Worm (Caenorhabditis elegans) whole organism, late embryonic: ENCODE data around the gene pgp-12.

ENCODE experiments used
- C08G9.2 ChIP-seq: sonication (generic microtip); optimal IDR thresholded peaks from 2 replicates; lab custom pipeline; 2016; ENCODE audit warnings: mild to moderate bottlenecking, missing genetic modification characterization, moderate library complexity, missing compliant biosample characterization
- K09A11.1 ChIP-seq: sonication (generic microtip); optimal IDR thresholded peaks from 2 replicates; lab custom pipeline; 2017; ENCODE audit warnings: antibody characterized with exemption, mild to moderate bottlenecking, missing genetic modification characterization, missing compliant biosample characterization; ENCODE audit not compliant: insufficient read depth
- Y22D7AL.16 ChIP-seq: sonication (generic microtip); optimal IDR thresholded peaks from 2 replicates; lab custom pipeline; 2016; ENCODE audit warnings: missing genetic modification characterization, missing compliant biosample characterization
- ahr-1 ChIP-seq: sonication (generic microtip); optimal IDR thresholded peaks from 2 replicates; lab custom pipeline; 2016; ENCODE audit warnings: missing genetic modification characterization, missing compliant biosample characterization
- ama-1 ChIP-seq: fragments of 150-350 bp; optimal IDR thresholded peaks from 2 replicates; lab custom pipeline; 2014
- ceh-19 ChIP-seq: fragments of 200-800 bp; sonication (Bioruptor generic); optimal IDR thresholded peaks from 2 replicates; lab custom pipeline; 2018; ENCODE audit warnings: mild to moderate bottlenecking, missing genetic modification characterization, missing compliant biosample characterization
- ceh-22 ChIP-seq: sonication (generic microtip); optimal IDR thresholded peaks from 2 replicates; lab custom pipeline; 2017; ENCODE audit warnings: missing biosample characterization, missing genetic modification characterization
- ceh-31 ChIP-seq: sonication (generic microtip); optimal IDR thresholded peaks from 2 replicates; lab custom pipeline; 2016; ENCODE audit warnings: missing genetic modification characterization, missing compliant biosample characterization
- ceh-45 ChIP-seq: fragments of 200-800 bp; sonication (Bioruptor generic); IDR thresholded peaks from 2 replicates; pipeline ENCODE4 v1.3.6; 2022; ENCODE audit warnings: missing genetic modification reagents, missing genetic modification characterization, missing compliant biosample characterization
- ceh-48 ChIP-seq: sonication (generic microtip); optimal IDR thresholded peaks from 2 replicates; lab custom pipeline; 2016; ENCODE audit warnings: missing genetic modification characterization, inconsistent platforms, missing compliant biosample characterization
- ceh-9 ChIP-seq: sonication (generic microtip); optimal IDR thresholded peaks from 2 replicates; lab custom pipeline; 2016; ENCODE audit warnings: mild to moderate bottlenecking, missing genetic modification characterization, inconsistent platforms, missing compliant biosample characterization
- che-1 ChIP-seq: sonication (generic microtip); optimal IDR thresholded peaks from 2 replicates; lab custom pipeline; 2016; ENCODE audit warnings: mild to moderate bottlenecking, missing genetic modification characterization, missing compliant biosample characterization
- dve-1 ChIP-seq: sonication (generic microtip); optimal IDR thresholded peaks from 2 replicates; lab custom pipeline; 2017; ENCODE audit warnings: antibody characterized with exemption, mild to moderate bottlenecking, missing genetic modification characterization, missing compliant biosample characterization
- elt-2 ChIP-seq: sonication (generic microtip); optimal IDR thresholded peaks from 2 replicates; lab custom pipeline; 2016; ENCODE audit warnings: missing genetic modification reagents, missing genetic modification characterization, missing compliant biosample characterization
- gmeb-2 ChIP-seq: sonication (generic microtip); optimal IDR thresholded peaks from 2 replicates; lab custom pipeline; 2016; ENCODE audit warnings: missing genetic modification characterization, inconsistent platforms, missing compliant biosample characterization
- hlh-13 ChIP-seq: fragments of 200-800 bp; sonication (Bioruptor generic); optimal IDR thresholded peaks from 2 replicates; lab custom pipeline; 2018; ENCODE audit warnings: mild to moderate bottlenecking, missing genetic modification characterization, missing compliant biosample characterization
- hlh-30 ChIP-seq: sonication (generic microtip); optimal IDR thresholded peaks from 2 replicates; lab custom pipeline; 2017; ENCODE audit warnings: antibody characterized with exemption, missing genetic modification characterization, missing compliant biosample characterization; ENCODE audit not compliant: insufficient read depth
- hlh-8 ChIP-seq: sonication (generic microtip); optimal IDR thresholded peaks from 2 replicates; lab custom pipeline; 2016; ENCODE audit warnings: missing genotype, missing genetic modification characterization, missing compliant biosample characterization
- lin-11 ChIP-seq: fragments of 200-800 bp; sonication (Bioruptor generic); optimal IDR thresholded peaks from 2 replicates; lab custom pipeline; 2018; ENCODE audit warnings: mild to moderate bottlenecking, missing genetic modification characterization, missing compliant biosample characterization
- nfya-1 ChIP-seq: sonication (generic microtip); optimal IDR thresholded peaks from 2 replicates; lab custom pipeline; 2017; ENCODE audit warnings: missing genetic modification characterization, mild to moderate bottlenecking, missing compliant biosample characterization, antibody characterized with exemption, moderate library complexity
- nhr-11 ChIP-seq: fragments of 150-350 bp; optimal IDR thresholded peaks from 2 replicates; lab custom pipeline; 2014; ENCODE audit warnings: missing biosample characterization, missing genetic modification characterization
- nhr-232 ChIP-seq: sonication (generic microtip); optimal IDR thresholded peaks from 2 replicates; lab custom pipeline; 2016; ENCODE audit warnings: missing genetic modification characterization, missing compliant biosample characterization
- npax-4 ChIP-seq: sonication (generic microtip); optimal IDR thresholded peaks from 2 replicates; lab custom pipeline; 2016; ENCODE audit warnings: missing genetic modification characterization, missing compliant biosample characterization
- odd-2 ChIP-seq: sonication (generic microtip); optimal IDR thresholded peaks from 2 replicates; lab custom pipeline; 2017; ENCODE audit warnings: antibody characterized with exemption, mild to moderate bottlenecking, missing genetic modification characterization, missing compliant biosample characterization
- pag-3 ChIP-seq: sonication (generic microtip); optimal IDR thresholded peaks from 2 replicates; lab custom pipeline; 2016; ENCODE audit warnings: missing compliant biosample characterization, missing genetic modification characterization, borderline replicate concordance
- pax-1 ChIP-seq: fragments of 150-350 bp; optimal IDR thresholded peaks from 2 replicates; lab custom pipeline; 2014; ENCODE audit warnings: missing biosample characterization, missing genetic modification characterization
- pha-4 ChIP-seq: fragments of 150-350 bp; optimal IDR thresholded peaks from 2 replicates; lab custom pipeline; 2018; ENCODE audit warnings: missing biosample characterization, missing genetic modification reagents, missing genetic modification characterization
- pqm-1 ChIP-seq: sonication (generic microtip); optimal IDR thresholded peaks from 2 replicates; lab custom pipeline; 2016; ENCODE audit warnings: missing genetic modification characterization, missing compliant biosample characterization
- ref-2 ChIP-seq: sonication (generic microtip); optimal IDR thresholded peaks from 2 replicates; lab custom pipeline; 2016; ENCODE audit warnings: missing genetic modification characterization, missing compliant biosample characterization
- sox-2 ChIP-seq: fragments of 200-800 bp; sonication (Bioruptor generic); IDR thresholded peaks from 2 replicates; pipeline ENCODE4 v1.3.6; 2022; ENCODE audit warnings: missing genetic modification reagents, missing genetic modification characterization, missing compliant biosample characterization
- tbx-2 ChIP-seq: sonication (generic microtip); optimal IDR thresholded peaks from 2 replicates; lab custom pipeline; 2016; ENCODE audit warnings: missing genetic modification characterization, missing compliant biosample characterization
- tbx-7 ChIP-seq: sonication (generic microtip); optimal IDR thresholded peaks from 2 replicates; lab custom pipeline; 2016; ENCODE audit warnings: missing genotype, missing genetic modification characterization, missing compliant biosample characterization
- ttx-3 ChIP-seq: sonication (generic microtip); optimal IDR thresholded peaks from 2 replicates; lab custom pipeline; 2016; ENCODE audit warnings: missing genetic modification reagents, missing genetic modification characterization, missing compliant biosample characterization
- unc-3 ChIP-seq, 2 experiments: fragments of 200-800 bp in 1 of 2; sonication (Bioruptor generic) in 1 of 2; sonication (generic microtip) in 1 of 2; conservative IDR thresholded peaks in 1 of 2; optimal IDR thresholded peaks in 1 of 2; 2 replicates each; pipeline versions ENCODE4 v1.3.6 to Lab custom; 2016 to 2022; ENCODE audit warnings: missing compliant biosample characterization in 2 of 2, missing genetic modification characterization in 2 of 2, missing genetic modification reagents in 1 of 2
- unc-42 ChIP-seq: sonication (generic microtip); optimal IDR thresholded peaks from 2 replicates; lab custom pipeline; 2016; ENCODE audit warnings: missing genotype, missing genetic modification characterization, missing compliant biosample characterization
- unc-86 ChIP-seq: sonication (generic microtip); optimal IDR thresholded peaks from 2 replicates; lab custom pipeline; 2016; ENCODE audit warnings: missing genetic modification characterization, missing compliant biosample characterization

The pgp-12 gene

ce11 chrX:12731188-12731857, at the start of gene pgp-12:
pgp-12 (plus strand) TSS chrX:12731807.
- no peak for TF ChIP-seq tbx-7
- no peak for TF ChIP-seq hlh-8
- TF ChIP-seq ceh-22 (tag; lab: Kevin White, UChicago): no peak
- no peak for TF ChIP-seq Y22D7AL.16 (tag; lab: Kevin White, UChicago)
- no peak for TF ChIP-seq ttx-3 (tag; lab: Kevin White, UChicago)

- no peak for TF ChIP-seq ama-1
- no peak for TF ChIP-seq tbx-2 (tag; lab: Kevin White, UChicago)
- no peak for TF ChIP-seq pqm-1 (tag; lab: Kevin White, UChicago)
- TF ChIP-seq che-1 (tag; lab: Kevin White, UChicago): no peak
- TF ChIP-seq ceh-48 (tag; lab: Kevin White, UChicago): no peak
- TF ChIP-seq ahr-1 (tag; lab: Kevin White, UChicago): no peak
- no peak for TF ChIP-seq dve-1
- no peak for TF ChIP-seq gmeb-2 (tag; lab: Kevin White, UChicago)
- TF ChIP-seq unc-86 (tag; lab: Kevin White, UChicago): no peak
- TF ChIP-seq K09A11.1 (tag; lab: Kevin White, UChicago): no peak
- TF ChIP-seq elt-2 (tag; lab: Kevin White, UChicago): no peak
- TF ChIP-seq ceh-19 (GFP tag; lab: Kevin White, UChicago): no peak
- no peak for TF ChIP-seq pax-1
- TF ChIP-seq Y22D7AL.16 (tag; lab: Kevin White, UChicago): no peak
- no peak for TF ChIP-seq npax-4
- no peak for TF ChIP-seq hlh-13 (GFP tag; lab: Kevin White, UChicago)
- TF ChIP-seq ceh-9: no peak
- no peak for TF ChIP-seq sox-2 (GFP tag; lab: Robert Waterston, UW)
- TF ChIP-seq pha-4 (tag; lab: Kevin White, UChicago): no peak
- TF ChIP-seq odd-2 (tag; lab: Kevin White, UChicago): no peak
Observed at ce11 chrX:12687482-12687881, 44.1 kb upstream of the pgp-12 start.

- TF ChIP-seq dve-1 (no peak), C08G9.2 (tag; lab: Kevin White, UChicago) (no peak), ref-2 (tag; lab: Kevin White, UChicago) (no peak), pax-1 (no peak), unc-42 (tag; lab: Kevin White, UChicago) (peak; percentile 72), unc-3 (GFP tag; conservative IDR thresholded peaks at IDR 0.05; lab: Robert Waterston, UW) (no peak), unc-3 (tag; optimal IDR thresholded peaks at IDR 0.05; lab: Kevin White, UChicago) (no peak), nfya-1 (peak; percentile 36), che-1 (tag; lab: Kevin White, UChicago) (no peak), nhr-232 (tag; lab: Kevin White, UChicago) (no peak), ceh-45 (GFP tag; lab: Robert Waterston, UW) (no peak), unc-86 (tag; lab: Kevin White, UChicago) (no peak), hlh-30 (no peak), ttx-3 (tag; lab: Kevin White, UChicago) (peak; percentile 37), pqm-1 (tag; lab: Kevin White, UChicago) (no peak), ceh-19 (GFP tag; lab: Kevin White, UChicago) (peak; percentile 46), ceh-31 (peak; percentile 50), ama-1 (no peak), sox-2 (GFP tag; lab: Robert Waterston, UW) (peak; percentile 57), ceh-48 (tag; lab: Kevin White, UChicago) (peak; percentile 23), nhr-11 (tag; lab: Kevin White, UChicago) (no peak), lin-11 (tag; lab: Kevin White, UChicago) (no peak), pag-3 (no peak)
- TF ChIP-seq, all 69 proteins: peak for 7
Observed at ce11 chrX:12688632-12689031, 43.0 kb upstream of the pgp-12 start.
